Fruit fly (Drosophila melanogaster): ENCODE measurements around the gene Pxn.
A peak's percentile ranks its signal among the peaks of the same experiment; 100 is the strongest.

DNA sequence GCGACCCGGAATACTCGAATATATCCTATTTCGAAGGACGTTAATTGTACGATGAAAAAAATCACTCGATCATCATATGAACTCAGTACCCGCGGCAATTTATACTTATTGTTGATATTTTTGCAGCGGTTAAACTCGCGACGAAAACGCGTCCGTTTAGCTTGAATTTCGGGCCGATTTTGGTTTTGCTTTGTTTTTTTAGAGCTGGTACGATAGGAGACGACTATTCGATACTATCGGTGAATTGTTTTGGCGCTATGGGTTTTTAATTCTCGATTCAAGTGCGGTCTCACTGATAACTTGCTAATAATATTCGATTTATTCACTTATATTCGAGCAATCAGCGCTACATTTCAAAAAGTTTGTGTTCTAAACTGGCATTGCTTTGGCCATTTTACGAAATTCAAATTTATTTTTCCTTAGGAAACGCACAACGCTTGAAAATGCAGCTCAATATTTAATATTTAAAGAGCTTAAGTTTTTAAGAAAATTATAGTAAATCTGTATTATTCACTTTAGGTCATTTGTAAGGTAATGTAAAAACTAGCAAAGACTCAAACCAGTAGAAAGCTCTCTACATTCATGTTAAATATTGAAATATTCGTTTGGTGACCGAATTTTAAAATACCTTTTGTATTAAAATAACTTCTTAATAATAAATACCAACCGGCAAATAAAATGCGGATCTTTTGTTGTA, 75.6 kb downstream of the Pxn start, which contains the start of gene Spn:
- TF ChIP-seq CG4318 (GFP tag; optimal IDR thresholded peaks at IDR 0.05) = no peak
- no peak for TF ChIP-seq CG10631 (GFP tag; optimal IDR thresholded peaks at IDR 0.05)
- no peak for TF ChIP-seq Hr4 (GFP tag; optimal IDR thresholded peaks at IDR 0.05)
- TF ChIP-seq esn (GFP tag; optimal IDR thresholded peaks at IDR 0.05) = peak; percentile 54
- no peak for TF ChIP-seq Eip75B (GFP tag; optimal IDR thresholded peaks at IDR 0.05)
- no peak for TF ChIP-seq Met (GFP tag; optimal IDR thresholded peaks at IDR 0.05)
- TF ChIP-seq ss (GFP tag; optimal IDR thresholded peaks at IDR 0.05) = peak in 1 of 2 experiments; percentile 61
